Fruit fly (Drosophila melanogaster): ENCODE measurements around the gene CG11722.

Gene CG11722

DNA sequence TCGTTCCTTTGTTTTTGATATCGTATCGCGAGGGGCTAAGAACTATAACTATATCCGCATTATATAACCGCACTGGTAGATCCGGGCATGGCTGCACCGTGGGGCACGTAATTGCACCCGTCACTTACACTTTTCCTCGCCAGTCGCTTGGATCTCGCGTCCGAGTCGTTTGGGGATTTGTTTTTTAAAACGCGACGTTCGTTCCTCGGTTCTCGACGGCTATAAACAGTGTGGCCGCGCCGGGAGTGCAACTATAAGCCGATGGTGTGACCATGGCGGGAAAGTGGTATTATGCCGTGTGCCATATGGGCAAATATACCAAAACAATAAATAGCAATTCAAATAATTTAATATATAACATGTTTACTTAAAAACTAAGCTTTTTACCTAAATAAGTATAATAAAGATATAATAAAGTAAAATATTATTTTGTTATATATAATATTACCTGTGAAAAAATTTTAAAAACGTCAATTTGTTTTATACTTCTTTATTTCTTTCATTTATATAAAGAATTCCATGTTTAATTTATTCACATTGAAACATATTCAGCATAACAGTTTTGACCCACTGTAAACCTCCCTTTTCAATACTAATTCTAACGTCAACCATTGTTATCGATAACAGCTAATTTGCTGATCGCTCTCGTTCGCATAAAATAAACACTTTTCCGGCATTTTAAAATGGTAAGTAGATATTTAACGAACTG lies 2.5 kb downstream of the CG11722 start, which contains the start of the genes Mical and CG3909 (continued):
- peak; percentile 86 for TF ChIP-seq Nf-YC (tag; optimal IDR thresholded peaks at IDR 0.05)
- TF ChIP-seq cg (GFP tag; optimal IDR thresholded peaks at IDR 0.05): peak; percentile 52
- no peak for TF ChIP-seq CG10565 (GFP tag; optimal IDR thresholded peaks at IDR 0.05)
- TF ChIP-seq CG10431 (GFP tag; optimal IDR thresholded peaks at IDR 0.05): no peak
- peak; percentile 66 for TF ChIP-seq lilli (GFP tag; optimal IDR thresholded peaks at IDR 0.05)
- TF ChIP-seq hkb (optimal IDR thresholded peaks at IDR 0.05): no peak
- TF ChIP-seq hkb (GFP tag; IDR thresholded peaks at IDR 0.05): peak; percentile 82
- TF ChIP-seq CG5245 (GFP tag; optimal IDR thresholded peaks at IDR 0.05): peak; percentile 44
- no peak for TF ChIP-seq Doc2 (GFP tag; IDR thresholded peaks at IDR 0.05)
- peak; percentile 67 for TF ChIP-seq tio (GFP tag; optimal IDR thresholded peaks at IDR 0.05)
- TF ChIP-seq CG6683 (GFP tag; optimal IDR thresholded peaks at IDR 0.05): peak; percentile 65
- TF ChIP-seq repo (GFP tag; optimal IDR thresholded peaks at IDR 0.05): no peak
- TF ChIP-seq Hey (tag; optimal IDR thresholded peaks at IDR 0.05): no peak
- TF ChIP-seq CG2875 (GFP tag; optimal IDR thresholded peaks at IDR 0.05): peak; percentile 52
- TF ChIP-seq Dek (tag; optimal IDR thresholded peaks at IDR 0.05): peak; percentile 89
- TF ChIP-seq HLHmδ (GFP tag; optimal IDR thresholded peaks at IDR 0.05): peak; percentile 72
- TF ChIP-seq CG15011 (GFP tag; optimal IDR thresholded peaks at IDR 0.05): peak; percentile 14
- TF ChIP-seq bcd (GFP tag; optimal IDR thresholded peaks at IDR 0.05): peak; percentile 74
- peak; percentile 91 for TF ChIP-seq ranshi (GFP tag; IDR thresholded peaks at IDR 0.05)
- peak; percentile 87 for TF ChIP-seq CG13894 (tag; optimal IDR thresholded peaks at IDR 0.05)
- peak; percentile 16 for TF ChIP-seq org-1 (GFP tag; optimal IDR thresholded peaks at IDR 0.05)
- TF ChIP-seq dati (GFP tag; IDR thresholded peaks at IDR 0.05): 0 out of 2 replicates have a peak, but pooled peaks have one; percentile 12
- no peak for TF ChIP-seq pita (GFP tag; optimal IDR thresholded peaks at IDR 0.05)
- peak; percentile 2 for TF ChIP-seq trh (GFP tag; optimal IDR thresholded peaks at IDR 0.05)
- peak; percentile 70 for TF ChIP-seq Dref (GFP tag; IDR thresholded peaks at IDR 0.05)
- peak; percentile 29 for TF ChIP-seq Sry-δ (GFP tag; optimal IDR thresholded peaks at IDR 0.05)
- TF ChIP-seq crc (GFP tag; optimal IDR thresholded peaks at IDR 0.05): no peak
- TF ChIP-seq Aef1 (GFP tag; IDR thresholded peaks at IDR 0.05): peak; percentile 84
- peak; percentile 80 for TF ChIP-seq CG12104 (GFP tag; optimal IDR thresholded peaks at IDR 0.05)
- no peak for TF ChIP-seq sima (GFP tag; optimal IDR thresholded peaks at IDR 0.05)
- peak; percentile 59 for TF ChIP-seq CG10462 (GFP tag; optimal IDR thresholded peaks at IDR 0.05)
- peak; percentile 65; the same call in 1 of the 2 replicates for TF ChIP-seq CG8765 (GFP tag; IDR thresholded peaks at IDR 0.05)
- TF ChIP-seq CG9727 (GFP tag; optimal IDR thresholded peaks at IDR 0.05): peak; percentile 77
- TF ChIP-seq Bteb2 (GFP tag; optimal IDR thresholded peaks at IDR 0.05): peak; percentile 49
- TF ChIP-seq CG11456 (GFP tag; IDR thresholded peaks at IDR 0.05): peak; percentile 91
- TF ChIP-seq CG10274 (GFP tag; optimal IDR thresholded peaks at IDR 0.05): no peak
- peak; percentile 32 for TF ChIP-seq inv (GFP tag; IDR thresholded peaks at IDR 0.05; ENCODE audit: partially characterized antibody)
- peak; percentile 41 for TF ChIP-seq Lhr (GFP tag; optimal IDR thresholded peaks at IDR 0.05)
- TF ChIP-seq CG17612 (GFP tag; IDR thresholded peaks at IDR 0.05): peak; percentile 79
- TF ChIP-seq zfh2 (GFP tag; optimal IDR thresholded peaks at IDR 0.05): peak; percentile 54
- peak; percentile 22 for TF ChIP-seq Atf-2 (GFP tag; optimal IDR thresholded peaks at IDR 0.05)
- TF ChIP-seq CG1233 (GFP tag; optimal IDR thresholded peaks at IDR 0.05): peak; percentile 76
- no peak for TF ChIP-seq hth (optimal IDR thresholded peaks at IDR 0.05)
- peak in 1 of 3 experiments; percentile 40 for TF ChIP-seq Stat92E (GFP tag; optimal IDR thresholded peaks at IDR 0.05)
- TF ChIP-seq CG6254 (GFP tag; optimal IDR thresholded peaks at IDR 0.05): peak; percentile 54
- TF ChIP-seq dysf (GFP tag; IDR thresholded peaks at IDR 0.05): peak; percentile 90
- peak; percentile 78 for TF ChIP-seq Nf-YA (GFP tag; IDR thresholded peaks at IDR 0.05)
- peak; percentile 70 for TF ChIP-seq CG3281 (GFP tag; optimal IDR thresholded peaks at IDR 0.05)
- no peak for TF ChIP-seq sim (GFP tag; IDR thresholded peaks at IDR 0.05)
- peak; percentile 40 for TF ChIP-seq pnt (GFP tag; optimal IDR thresholded peaks at IDR 0.05)
- TF ChIP-seq Ets65A (GFP tag): peak; percentile 90

Measured in whole organism, embryonic.